Worm (Caenorhabditis elegans): ENCODE measurements around the gene rps-1.

DNA sequence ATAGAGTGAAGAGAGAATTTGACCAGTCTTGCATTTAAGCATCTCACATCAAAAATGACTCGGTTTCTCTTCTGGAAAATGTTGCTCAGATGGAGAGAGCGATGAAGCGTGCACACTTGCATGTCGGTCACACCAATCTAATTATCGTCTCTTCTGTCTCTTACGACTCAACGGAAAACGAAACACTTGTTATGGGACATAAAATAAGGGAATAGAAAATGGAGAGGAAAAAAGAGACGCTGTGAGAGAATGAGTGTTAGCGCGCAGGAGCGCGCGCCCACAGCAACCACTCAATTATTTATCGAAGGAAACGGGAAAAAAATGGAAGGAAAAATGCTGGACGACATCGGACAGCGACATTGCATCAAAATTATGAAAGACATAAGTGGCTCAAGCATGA, 30.0 kb downstream of the rps-1 start:
- TF ChIP-seq W03F9.2 (tag; optimal IDR thresholded peaks at IDR 0.05) (no peak), dao-5 (tag; optimal IDR thresholded peaks at IDR 0.05) (no peak)
